Worm (Caenorhabditis elegans) whole organism, L1 larva: ENCODE measurements around the gene F42H10.3.

Experiments used
- aha-1 ChIP-seq: fragments of 150-350 bp; optimal IDR thresholded peaks from 2 replicates; lab custom pipeline; 2014; ENCODE audit warnings: missing biosample characterization, missing genetic modification characterization
- efl-1 ChIP-seq, 4 experiments: fragments of 150-350 bp; optimal IDR thresholded peaks in 3 of 4; peaks in 1 of 4; 1 replicate in 1 of 4; 2 replicates in 3 of 4; lab custom pipeline; 2014; ENCODE audit warnings: missing biosample characterization in 2 of 4, missing genetic modification characterization in 2 of 4, missing genetic modification reagents in 2 of 4
- fos-1 ChIP-seq: fragments of 150-350 bp; optimal IDR thresholded peaks from 2 replicates; lab custom pipeline; 2014; ENCODE audit warnings: missing biosample characterization, missing genetic modification characterization
- mdl-1 ChIP-seq, 2 experiments: fragments of 150-350 bp; optimal IDR thresholded peaks; 2 replicates each; lab custom pipeline; 2014 to 2017; ENCODE audit warnings: missing biosample characterization in 2 of 2, missing genetic modification characterization in 2 of 2, inconsistent platforms in 1 of 2
- nhr-28 ChIP-seq: fragments of 150-350 bp; optimal IDR thresholded peaks from 2 replicates; lab custom pipeline; 2014; ENCODE audit warnings: missing biosample characterization, missing genetic modification characterization
- nhr-77 ChIP-seq: fragments of 150-350 bp; optimal IDR thresholded peaks from 2 replicates; lab custom pipeline; 2014; ENCODE audit warnings: missing biosample characterization, missing genetic modification characterization
- pax-3 ChIP-seq: fragments of 200-800 bp; sonication (Bioruptor generic); optimal IDR thresholded peaks from 2 replicates; lab custom pipeline; 2018; ENCODE audit warnings: mild to moderate bottlenecking, missing genetic modification characterization, moderate library complexity, missing compliant biosample characterization
- pqm-1 ChIP-seq: sonication (generic microtip); optimal IDR thresholded peaks from 3 replicates; lab custom pipeline; 2017; ENCODE audit warnings: missing biosample characterization, missing genetic modification characterization
- snpc-4 ChIP-seq: fragments of 150-350 bp; optimal IDR thresholded peaks from 2 replicates; lab custom pipeline; 2014; ENCODE audit warnings: missing biosample characterization, missing genetic modification characterization
- unc-130 ChIP-seq: fragments of 150-350 bp; optimal IDR thresholded peaks from 2 replicates; lab custom pipeline; 2017; ENCODE audit warnings: missing biosample characterization, missing genetic modification characterization, inconsistent platforms
- unc-86 ChIP-seq: sonication (generic microtip); optimal IDR thresholded peaks from 2 replicates; lab custom pipeline; 2016; ENCODE audit warnings: missing genetic modification characterization, missing compliant biosample characterization
- ztf-4 ChIP-seq: fragments of 150-350 bp; optimal IDR thresholded peaks from 2 replicates; lab custom pipeline; 2014; ENCODE audit warnings: missing biosample characterization, missing genetic modification characterization

ce11 chrIII:8439312-8439711, 44.6 kb upstream of the F42H10.3 start, which contains the start of gene pqn-96:
- no peak for TF ChIP-seq snpc-4
- no peak for TF ChIP-seq unc-86 (tag; lab: Kevin White, UChicago)
- no peak for TF ChIP-seq fos-1 (tag; lab: Kevin White, UChicago)
- TF ChIP-seq pqm-1 (tag; lab: Kevin White, UChicago), result no peak
- no peak for TF ChIP-seq nhr-28 (tag; lab: Kevin White, UChicago)
- no peak for TF ChIP-seq pax-3 (tag; lab: Kevin White, UChicago)
- TF ChIP-seq ztf-4 (tag; lab: Kevin White, UChicago), result no peak
- TF ChIP-seq efl-1 (optimal IDR thresholded peaks at IDR 0.05; lab: Kevin White, UChicago), result no peak
- TF ChIP-seq efl-1 (GFP tag; optimal IDR thresholded peaks at IDR 0.05 in 1 of 2; lab: Kevin White, UChicago), result peak in 1 of 2 experiments; percentile 84
- TF ChIP-seq unc-130 (tag; lab: Kevin White, UChicago), result no peak
- no peak for TF ChIP-seq mdl-1 (tag; optimal IDR thresholded peaks at IDR 0.05; lab: Kevin White, UChicago)
- no peak for TF ChIP-seq nhr-77 (tag; lab: Kevin White, UChicago)
- no peak for TF ChIP-seq aha-1 (tag; lab: Kevin White, UChicago)
